Worm (Caenorhabditis elegans) whole organism, L2 larva: Measurements from ENCODE around the gene col-113.

ENCODE experiments used
- R02D3.7 ChIP-seq: fragments of 150-350 bp; optimal IDR thresholded peaks from 2 replicates; lab custom pipeline; 2014; ENCODE audit warnings: missing biosample characterization, missing genetic modification characterization
- Y55F3AM.14 ChIP-seq: fragments of 200-800 bp; sonication (Bioruptor generic); optimal IDR thresholded peaks from 2 replicates; lab custom pipeline; 2018; ENCODE audit warnings: mild to moderate bottlenecking, missing genetic modification characterization, missing compliant biosample characterization
- ceh-16 ChIP-seq: fragments of 150-350 bp; optimal IDR thresholded peaks from 2 replicates; lab custom pipeline; 2014; ENCODE audit warnings: missing biosample characterization, missing genetic modification characterization
- ceh-82 ChIP-seq: fragments of 150-350 bp; optimal IDR thresholded peaks from 2 replicates; lab custom pipeline; 2014; ENCODE audit warnings: missing biosample characterization, missing genetic modification characterization
- fos-1 ChIP-seq: fragments of 150-350 bp; optimal IDR thresholded peaks from 2 replicates; lab custom pipeline; 2014; ENCODE audit warnings: missing biosample characterization, missing genetic modification characterization
- mdl-1 ChIP-seq, 2 experiments: fragments of 150-350 bp in 1 of 2; sonication (generic microtip) in 1 of 2; optimal IDR thresholded peaks; 2 replicates each; lab custom pipeline; 2017; ENCODE audit warnings: missing biosample characterization in 2 of 2, missing genetic modification characterization in 2 of 2
- nhr-25 ChIP-seq: fragments of 150-350 bp; sonication (generic microtip); optimal IDR thresholded peaks from 3 replicates; lab custom pipeline; 2014; ENCODE audit warnings: missing biosample characterization, missing genetic modification characterization
- nhr-6 ChIP-seq: fragments of 150-350 bp; optimal IDR thresholded peaks from 2 replicates; lab custom pipeline; 2014; ENCODE audit warnings: missing biosample characterization, missing genetic modification characterization
- nhr-77 ChIP-seq: fragments of 150-350 bp; optimal IDR thresholded peaks from 2 replicates; lab custom pipeline; 2014; ENCODE audit warnings: missing biosample characterization, missing genetic modification characterization
- snpc-4 ChIP-seq: fragments of 150-350 bp; optimal IDR thresholded peaks from 2 replicates; lab custom pipeline; 2014; ENCODE audit warnings: missing biosample characterization, missing genetic modification characterization

ce11 chrIV:7107893-7108292, 44.4 kb downstream of the col-113 start, which contains the start of gene ZC477.2:
- TF ChIP-seq nhr-6 (tag; lab: Kevin White, UChicago), result no peak
- no peak for TF ChIP-seq R02D3.7
- no peak for TF ChIP-seq Y55F3AM.14 (GFP tag; lab: Kevin White, UChicago)
- no peak for TF ChIP-seq nhr-25 (tag; lab: Kevin White, UChicago)
- no peak for TF ChIP-seq fos-1 (tag; lab: Kevin White, UChicago)
- TF ChIP-seq mdl-1 (tag; optimal IDR thresholded peaks at IDR 0.05; lab: Kevin White, UChicago), result no peak
- TF ChIP-seq snpc-4 (tag; lab: Kevin White, UChicago), result no peak
- TF ChIP-seq nhr-77 (tag; lab: Kevin White, UChicago), result no peak
- no peak for TF ChIP-seq ceh-82 (tag; lab: Kevin White, UChicago)
- TF ChIP-seq ceh-16, result no peak
